Worm (Caenorhabditis elegans): ENCODE measurements around the gene M03F8.1.

- TF ChIP-seq ZK546.5 (tag; optimal IDR thresholded peaks at IDR 0.05) = no peak
- no peak for TF ChIP-seq nhr-28 (tag; optimal IDR thresholded peaks at IDR 0.05)
- no peak for TF ChIP-seq ztf-4 (tag; optimal IDR thresholded peaks at IDR 0.05)
Observed at ce11 chrV:5936691-5937090, 14.5 kb upstream of the M03F8.1 start, which contains the start of the genes M03F8.5 and M03F8.7.

Data from whole organism, L3 larva.